Worm (Caenorhabditis elegans) whole organism, L4/young adult: Measurements from ENCODE around the gene fbxa-96.

ENCODE experiments used
- dao-5 ChIP-seq: sonication (generic microtip); optimal IDR thresholded peaks from 2 replicates; lab custom pipeline; 2016; ENCODE audit warnings: missing genotype, missing genetic modification characterization, moderate library complexity, missing compliant biosample characterization
- him-1 ChIP-seq: sonication (generic microtip); optimal IDR thresholded peaks from 2 replicates; lab custom pipeline; 2016; ENCODE audit warnings: missing genotype, missing genetic modification reagents, missing genetic modification characterization, missing compliant biosample characterization

DNA sequence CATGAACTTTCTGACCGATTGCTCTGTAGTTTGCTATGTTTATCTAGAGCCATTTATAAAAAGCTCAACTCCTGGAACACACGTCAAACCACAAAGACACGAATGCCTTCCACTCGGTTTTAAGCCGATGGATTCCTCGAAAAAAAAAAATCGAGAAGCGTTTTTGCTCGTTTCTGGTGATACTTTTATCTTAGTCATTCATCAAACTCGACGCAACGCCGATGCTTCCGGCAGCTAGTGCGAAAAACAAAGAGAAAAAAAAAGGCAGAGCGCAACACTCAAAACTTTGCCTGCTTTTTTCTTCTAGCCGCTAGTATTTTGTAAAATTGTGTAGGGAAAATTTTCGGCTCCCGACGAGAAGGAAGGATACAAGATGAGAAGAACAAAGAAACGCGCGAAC is 32.6 kb downstream of the fbxa-96 start:
- no peak for TF ChIP-seq dao-5
- no peak for TF ChIP-seq him-1 (tag; lab: Kevin White, UChicago)
